Worm (Caenorhabditis elegans) whole organism, late embryonic: ENCODE data around the gene nhr-84.

ENCODE experiments used
- C08G9.2 ChIP-seq: sonication (generic microtip); optimal IDR thresholded peaks from 2 replicates; lab custom pipeline; 2016; ENCODE audit warnings: mild to moderate bottlenecking, missing genetic modification characterization, moderate library complexity, missing compliant biosample characterization
- F13H6.1 ChIP-seq: sonication (generic microtip); optimal IDR thresholded peaks from 2 replicates; lab custom pipeline; 2016; ENCODE audit warnings: missing genetic modification characterization, missing compliant biosample characterization
- K02D7.2 ChIP-seq: sonication (generic microtip); optimal IDR thresholded peaks from 2 replicates; lab custom pipeline; 2017; ENCODE audit warnings: mild to moderate bottlenecking, missing genetic modification characterization, missing compliant biosample characterization
- T23F11.4 ChIP-seq: fragments of 200-800 bp; sonication (Bioruptor generic); optimal IDR thresholded peaks from 2 replicates; lab custom pipeline; 2018; ENCODE audit warnings: mild to moderate bottlenecking, missing genetic modification characterization, missing compliant biosample characterization
- Y22D7AL.16 ChIP-seq: sonication (generic microtip); optimal IDR thresholded peaks from 2 replicates; lab custom pipeline; 2016; ENCODE audit warnings: missing genetic modification characterization, missing compliant biosample characterization
- ahr-1 ChIP-seq: sonication (generic microtip); optimal IDR thresholded peaks from 2 replicates; lab custom pipeline; 2016; ENCODE audit warnings: missing genetic modification characterization, missing compliant biosample characterization
- ceh-14 ChIP-seq: sonication (generic microtip); optimal IDR thresholded peaks from 2 replicates; lab custom pipeline; 2016; ENCODE audit warnings: missing genotype, missing genetic modification characterization, missing compliant biosample characterization
- ceh-2 ChIP-seq: sonication (generic microtip); optimal IDR thresholded peaks from 2 replicates; lab custom pipeline; 2016; ENCODE audit warnings: missing genotype, missing genetic modification characterization, missing compliant biosample characterization
- ceh-31 ChIP-seq: sonication (generic microtip); optimal IDR thresholded peaks from 2 replicates; lab custom pipeline; 2016; ENCODE audit warnings: missing genetic modification characterization, missing compliant biosample characterization
- ceh-45 ChIP-seq: fragments of 200-800 bp; sonication (Bioruptor generic); IDR thresholded peaks from 2 replicates; pipeline ENCODE4 v1.3.6; 2022; ENCODE audit warnings: missing genetic modification reagents, missing genetic modification characterization, missing compliant biosample characterization
- ceh-48 ChIP-seq: sonication (generic microtip); optimal IDR thresholded peaks from 2 replicates; lab custom pipeline; 2016; ENCODE audit warnings: missing genetic modification characterization, inconsistent platforms, missing compliant biosample characterization
- ceh-9 ChIP-seq: sonication (generic microtip); optimal IDR thresholded peaks from 2 replicates; lab custom pipeline; 2016; ENCODE audit warnings: mild to moderate bottlenecking, missing genetic modification characterization, inconsistent platforms, missing compliant biosample characterization
- che-1 ChIP-seq: sonication (generic microtip); optimal IDR thresholded peaks from 2 replicates; lab custom pipeline; 2016; ENCODE audit warnings: mild to moderate bottlenecking, missing genetic modification characterization, missing compliant biosample characterization
- elt-2 ChIP-seq: sonication (generic microtip); optimal IDR thresholded peaks from 2 replicates; lab custom pipeline; 2016; ENCODE audit warnings: missing genetic modification reagents, missing genetic modification characterization, missing compliant biosample characterization
- ets-4 ChIP-seq: sonication (generic microtip); optimal IDR thresholded peaks from 2 replicates; lab custom pipeline; 2016; ENCODE audit warnings: missing genetic modification characterization, missing compliant biosample characterization
- fax-1 ChIP-seq: sonication (generic microtip); optimal IDR thresholded peaks from 2 replicates; lab custom pipeline; 2016; ENCODE audit warnings: missing genotype, missing genetic modification characterization, missing compliant biosample characterization
- fkh-10 ChIP-seq: fragments of 150-350 bp; optimal IDR thresholded peaks from 2 replicates; lab custom pipeline; 2014; ENCODE audit warnings: missing biosample characterization, missing genetic modification reagents, missing genetic modification characterization
- fkh-6 ChIP-seq: sonication (generic microtip); optimal IDR thresholded peaks from 2 replicates; lab custom pipeline; 2016; ENCODE audit warnings: missing genetic modification characterization, missing compliant biosample characterization
- gmeb-2 ChIP-seq: sonication (generic microtip); optimal IDR thresholded peaks from 2 replicates; lab custom pipeline; 2016; ENCODE audit warnings: missing genetic modification characterization, inconsistent platforms, missing compliant biosample characterization
- hlh-13 ChIP-seq: fragments of 200-800 bp; sonication (Bioruptor generic); optimal IDR thresholded peaks from 2 replicates; lab custom pipeline; 2018; ENCODE audit warnings: mild to moderate bottlenecking, missing genetic modification characterization, missing compliant biosample characterization
- hlh-15 ChIP-seq: sonication (generic microtip); optimal IDR thresholded peaks from 2 replicates; lab custom pipeline; 2016; ENCODE audit warnings: missing genetic modification characterization, missing compliant biosample characterization
- hlh-6 ChIP-seq: sonication (generic microtip); optimal IDR thresholded peaks from 2 replicates; lab custom pipeline; 2016; ENCODE audit warnings: missing genotype, missing genetic modification characterization, missing compliant biosample characterization
- hlh-8 ChIP-seq: sonication (generic microtip); optimal IDR thresholded peaks from 2 replicates; lab custom pipeline; 2016; ENCODE audit warnings: missing genotype, missing genetic modification characterization, missing compliant biosample characterization
- lim-6 ChIP-seq: sonication (generic microtip); optimal IDR thresholded peaks from 2 replicates; lab custom pipeline; 2016; ENCODE audit warnings: missing genetic modification characterization, missing compliant biosample characterization
- lin-11 ChIP-seq: fragments of 200-800 bp; sonication (Bioruptor generic); optimal IDR thresholded peaks from 2 replicates; lab custom pipeline; 2018; ENCODE audit warnings: mild to moderate bottlenecking, missing genetic modification characterization, missing compliant biosample characterization
- madf-2 ChIP-seq: sonication (generic microtip); optimal IDR thresholded peaks from 2 replicates; lab custom pipeline; 2017; ENCODE audit warnings: missing genetic modification characterization, missing compliant biosample characterization
- mec-3 ChIP-seq: sonication (generic microtip); optimal IDR thresholded peaks from 2 replicates; lab custom pipeline; 2016; ENCODE audit warnings: borderline replicate concordance, missing genetic modification characterization, missing compliant biosample characterization
- nfya-1 ChIP-seq: sonication (generic microtip); optimal IDR thresholded peaks from 2 replicates; lab custom pipeline; 2017; ENCODE audit warnings: missing genetic modification characterization, mild to moderate bottlenecking, missing compliant biosample characterization, antibody characterized with exemption, moderate library complexity
- nhr-11 ChIP-seq: fragments of 150-350 bp; optimal IDR thresholded peaks from 2 replicates; lab custom pipeline; 2014; ENCODE audit warnings: missing biosample characterization, missing genetic modification characterization
- nhr-232 ChIP-seq: sonication (generic microtip); optimal IDR thresholded peaks from 2 replicates; lab custom pipeline; 2016; ENCODE audit warnings: missing genetic modification characterization, missing compliant biosample characterization
- odd-2 ChIP-seq: sonication (generic microtip); optimal IDR thresholded peaks from 2 replicates; lab custom pipeline; 2017; ENCODE audit warnings: antibody characterized with exemption, mild to moderate bottlenecking, missing genetic modification characterization, missing compliant biosample characterization
- pha-4 ChIP-seq: fragments of 150-350 bp; optimal IDR thresholded peaks from 2 replicates; lab custom pipeline; 2018; ENCODE audit warnings: missing biosample characterization, missing genetic modification reagents, missing genetic modification characterization
- pros-1 ChIP-seq: fragments of 150-350 bp; optimal IDR thresholded peaks from 2 replicates; lab custom pipeline; 2014; ENCODE audit warnings: missing biosample characterization, missing genetic modification reagents, missing genetic modification characterization
- sdc-2 ChIP-seq: sonication (generic microtip); optimal IDR thresholded peaks from 2 replicates; lab custom pipeline; 2016; ENCODE audit warnings: missing genotype, missing genetic modification characterization, missing compliant biosample characterization
- sox-2 ChIP-seq: fragments of 200-800 bp; sonication (Bioruptor generic); IDR thresholded peaks from 2 replicates; pipeline ENCODE4 v1.3.6; 2022; ENCODE audit warnings: missing genetic modification reagents, missing genetic modification characterization, missing compliant biosample characterization
- syd-9 ChIP-seq: sonication (generic microtip); optimal IDR thresholded peaks from 2 replicates; lab custom pipeline; 2016; ENCODE audit warnings: mild to moderate bottlenecking, missing genetic modification characterization, moderate library complexity, missing compliant biosample characterization
- tbx-2 ChIP-seq: sonication (generic microtip); optimal IDR thresholded peaks from 2 replicates; lab custom pipeline; 2016; ENCODE audit warnings: missing genetic modification characterization, missing compliant biosample characterization
- unc-3 ChIP-seq, 2 experiments: fragments of 200-800 bp in 1 of 2; sonication (Bioruptor generic) in 1 of 2; sonication (generic microtip) in 1 of 2; conservative IDR thresholded peaks in 1 of 2; optimal IDR thresholded peaks in 1 of 2; 2 replicates each; pipeline versions ENCODE4 v1.3.6 to Lab custom; 2016 to 2022; ENCODE audit warnings: missing compliant biosample characterization in 2 of 2, missing genetic modification characterization in 2 of 2, missing genetic modification reagents in 1 of 2
- unc-55 ChIP-seq: sonication (generic microtip); optimal IDR thresholded peaks from 2 replicates; lab custom pipeline; 2017; ENCODE audit warnings: missing biosample characterization, missing genetic modification reagents, missing genetic modification characterization
- unc-86 ChIP-seq: sonication (generic microtip); optimal IDR thresholded peaks from 2 replicates; lab custom pipeline; 2016; ENCODE audit warnings: missing genetic modification characterization, missing compliant biosample characterization
- zip-5 ChIP-seq: sonication (generic microtip); optimal IDR thresholded peaks from 2 replicates; lab custom pipeline; 2016; ENCODE audit warnings: missing genetic modification characterization, missing compliant biosample characterization

Gene nhr-84

ce11 chrV:15920273-15920672 lies 40.9 kb upstream of the nhr-84 start, which contains the start of gene F35E8.10:
TSS of gene F35E8.10 (minus strand) at chrV:15920373.
- TF ChIP-seq hlh-6 (tag; lab: Kevin White, UChicago) (no peak), ets-4 (no peak), unc-86 (tag; lab: Kevin White, UChicago) (no peak), unc-55 (GFP tag; lab: Kevin White, UChicago) (no peak), K02D7.2 (tag; lab: Kevin White, UChicago) (no peak), unc-3 (GFP tag; conservative IDR thresholded peaks at IDR 0.05; lab: Robert Waterston, UW) (no peak), unc-3 (tag; optimal IDR thresholded peaks at IDR 0.05; lab: Kevin White, UChicago) (no peak), ahr-1 (tag; lab: Kevin White, UChicago) (no peak), gmeb-2 (tag; lab: Kevin White, UChicago) (no peak), zip-5 (tag; lab: Kevin White, UChicago) (no peak), lim-6 (tag; lab: Kevin White, UChicago) (no peak), fkh-6 (tag; lab: Kevin White, UChicago) (no peak), ceh-2 (no peak), F13H6.1 (tag; lab: Kevin White, UChicago) (no peak), T23F11.4 (GFP tag; lab: Kevin White, UChicago) (no peak), ceh-14 (tag; lab: Kevin White, UChicago) (no peak), madf-2 (tag; lab: Kevin White, UChicago) (no peak), sox-2 (GFP tag; lab: Robert Waterston, UW) (no peak), C08G9.2 (no peak)

ce11 chrV:15917458-15917857 lies 38.0 kb upstream of the nhr-84 start, which contains the start of gene F35E8.9:
TSS of gene F35E8.9 (minus strand) at chrV:15917558.
- no peak for TF ChIP-seq C08G9.2

- TF ChIP-seq odd-2 (tag; lab: Kevin White, UChicago), result no peak
- no peak for TF ChIP-seq ceh-45 (GFP tag; lab: Robert Waterston, UW)
- no peak for TF ChIP-seq unc-55 (GFP tag; lab: Kevin White, UChicago)
- no peak for TF ChIP-seq lin-11 (tag; lab: Kevin White, UChicago)
- TF ChIP-seq pros-1, result no peak
- no peak for TF ChIP-seq che-1 (tag; lab: Kevin White, UChicago)
- TF ChIP-seq hlh-8 (tag; lab: Kevin White, UChicago), result no peak
- TF ChIP-seq nfya-1 (tag; lab: Kevin White, UChicago), result no peak
- no peak for TF ChIP-seq elt-2 (tag; lab: Kevin White, UChicago)
- no peak for TF ChIP-seq hlh-13 (GFP tag; lab: Kevin White, UChicago)
- TF ChIP-seq sdc-2, result no peak
- TF ChIP-seq nhr-232 (tag; lab: Kevin White, UChicago), result no peak
- TF ChIP-seq ceh-48 (tag; lab: Kevin White, UChicago), result no peak
- TF ChIP-seq fkh-10, result no peak
Measured at ce11 chrV:15915919-15916318, 36.5 kb upstream of the nhr-84 start, which contains the start of gene gst-38. TSS of gene gst-38 (minus strand) at chrV:15916070.

- TF ChIP-seq ceh-45 (GFP tag; lab: Robert Waterston, UW) (no peak), ceh-9 (no peak), tbx-2 (tag; lab: Kevin White, UChicago) (no peak), hlh-15 (no peak), syd-9 (tag; lab: Kevin White, UChicago) (no peak), unc-55 (GFP tag; lab: Kevin White, UChicago) (no peak), Y22D7AL.16 (no peak), fkh-6 (tag; lab: Kevin White, UChicago) (no peak), nfya-1 (tag; lab: Kevin White, UChicago) (no peak), ceh-48 (tag; lab: Kevin White, UChicago) (no peak), fkh-10 (no peak), mec-3 (tag; lab: Kevin White, UChicago) (no peak), hlh-6 (tag; lab: Kevin White, UChicago) (no peak), elt-2 (tag; lab: Kevin White, UChicago) (no peak), nhr-11 (tag; lab: Kevin White, UChicago) (no peak), fax-1 (tag; lab: Kevin White, UChicago) (no peak), pha-4 (tag; lab: Kevin White, UChicago) (no peak), ceh-31 (tag; lab: Kevin White, UChicago) (no peak), hlh-8 (tag; lab: Kevin White, UChicago) (no peak)
Measured at ce11 chrV:15915307-15915706, 35.9 kb upstream of the nhr-84 start.
